Worm (Caenorhabditis elegans) whole organism, L4 larva: ENCODE data around the gene T28C6.7.

Source experiments
- F10B5.3 ChIP-seq: sonication (generic microtip); optimal IDR thresholded peaks from 2 replicates; lab custom pipeline; 2016; ENCODE audit warnings: mild to moderate bottlenecking, missing genetic modification characterization, missing compliant biosample characterization
- F26F4.8 ChIP-seq: fragments of 200-800 bp; sonication (Bioruptor generic); conservative IDR thresholded peaks from 2 replicates; pipeline ENCODE4 v1.3.6; 2022; ENCODE audit warnings: missing genetic modification characterization, missing compliant biosample characterization
- F37D6.2 ChIP-seq: sonication (generic microtip); optimal IDR thresholded peaks from 2 replicates; lab custom pipeline; 2016; ENCODE audit warnings: mild to moderate bottlenecking, missing genetic modification characterization, missing compliant biosample characterization
- F44E2.7 ChIP-seq: fragments of 200-800 bp; sonication (Bioruptor generic); IDR thresholded peaks from 2 replicates; pipeline ENCODE4 v2.1.2; 2022; ENCODE audit warnings: missing genetic modification characterization, missing compliant biosample characterization
- F49E8.2 ChIP-seq: sonication (generic microtip); optimal IDR thresholded peaks from 2 replicates; lab custom pipeline; 2016; ENCODE audit warnings: missing compliant biosample characterization, mild to moderate bottlenecking, missing genetic modification characterization, borderline replicate concordance
- T26A8.4 ChIP-seq: fragments of 200-800 bp; sonication (Bioruptor generic); IDR thresholded peaks from 2 replicates; pipeline ENCODE4 v1.3.6; 2022; ENCODE audit warnings: missing genetic modification characterization, missing compliant biosample characterization
- Y105C5A.15 ChIP-seq: fragments of 200-800 bp; sonication (Bioruptor generic); IDR thresholded peaks from 2 replicates; pipeline ENCODE4 v1.3.6; 2022; ENCODE audit warnings: missing genetic modification characterization, missing compliant biosample characterization
- ZK546.5 ChIP-seq, 2 experiments: sonication (generic microtip); optimal IDR thresholded peaks; 2 replicates each; lab custom pipeline; 2017; ENCODE audit warnings: missing biosample characterization in 2 of 2, missing genetic modification characterization in 2 of 2
- aha-1 ChIP-seq: fragments of 150-350 bp; peaks from one replicate; lab custom pipeline; 2014; ENCODE audit warnings: missing biosample characterization, missing genetic modification characterization
- ama-1 ChIP-seq: fragments of 150-350 bp; optimal IDR thresholded peaks from 2 replicates; lab custom pipeline; 2014; ENCODE audit warnings: inconsistent platforms, mixed read lengths
- attf-4 ChIP-seq: sonication (generic microtip); optimal IDR thresholded peaks from 3 replicates; lab custom pipeline; 2017; ENCODE audit warnings: missing biosample characterization, missing genetic modification characterization
- ceh-20 ChIP-seq: fragments of 200-800 bp; sonication (Bioruptor generic); IDR thresholded peaks from 2 replicates; pipeline ENCODE4 v1.3.6; 2022; ENCODE audit warnings: missing genetic modification reagents, missing genetic modification characterization, missing compliant biosample characterization
- ceh-28 ChIP-seq: fragments of 150-350 bp; optimal IDR thresholded peaks from 2 replicates; lab custom pipeline; 2014; ENCODE audit warnings: missing biosample characterization, missing genetic modification reagents, missing genetic modification characterization
- ceh-32 ChIP-seq: sonication (generic microtip); optimal IDR thresholded peaks from 2 replicates; lab custom pipeline; 2016; ENCODE audit warnings: mild to moderate bottlenecking, missing genetic modification characterization, missing compliant biosample characterization; ENCODE audit not compliant: poor library complexity
- ces-1 ChIP-seq: fragments of 150-350 bp; sonication (generic microtip); optimal IDR thresholded peaks from 4 replicates; lab custom pipeline; 2014; ENCODE audit warnings: missing biosample characterization, missing genetic modification reagents, missing genetic modification characterization
- cey-2 ChIP-seq: sonication (generic microtip); optimal IDR thresholded peaks from 3 replicates; lab custom pipeline; 2017; ENCODE audit warnings: missing genetic modification characterization, mild to moderate bottlenecking, missing compliant biosample characterization, antibody characterized with exemption, borderline replicate concordance; ENCODE audit not compliant: insufficient read depth
- hlh-11 ChIP-seq: fragments of 200-800 bp; sonication (Bioruptor generic); optimal IDR thresholded peaks from 2 replicates; lab custom pipeline; 2018; ENCODE audit warnings: mild to moderate bottlenecking, missing genetic modification characterization, missing compliant biosample characterization
- lim-7 ChIP-seq: fragments of 200-800 bp; sonication (Bioruptor generic); IDR thresholded peaks from 2 replicates; pipeline ENCODE4 v1.3.6; 2022; ENCODE audit warnings: missing genetic modification characterization, missing compliant biosample characterization
- lin-15B ChIP-seq: fragments of 150-350 bp; sonication (generic microtip); optimal IDR thresholded peaks from 3 replicates; lab custom pipeline; 2014; ENCODE audit warnings: missing biosample characterization, missing genetic modification characterization
- lin-38 ChIP-seq: fragments of 200-800 bp; sonication (Bioruptor generic); IDR thresholded peaks from 2 replicates; pipeline ENCODE4 v1.3.6; 2022; ENCODE audit warnings: missing genetic modification reagents, missing genetic modification characterization, missing compliant biosample characterization
- lir-3 ChIP-seq: sonication (generic microtip); optimal IDR thresholded peaks from 2 replicates; lab custom pipeline; 2016; ENCODE audit warnings: mild to moderate bottlenecking, missing genetic modification characterization, missing compliant biosample characterization
- lsy-2 ChIP-seq, 2 experiments: fragments of 150-350 bp in 1 of 2; sonication (generic microtip) in 1 of 2; optimal IDR thresholded peaks; 2 replicates each; lab custom pipeline; 2014 to 2017; ENCODE audit warnings: missing biosample characterization in 2 of 2, missing genetic modification characterization in 2 of 2
- madf-9 ChIP-seq: fragments of 200-800 bp; sonication (Bioruptor generic); conservative IDR thresholded peaks from 2 replicates; pipeline ENCODE4 v1.3.6; 2022; ENCODE audit warnings: missing genetic modification reagents, missing genetic modification characterization, missing compliant biosample characterization
- mdl-1 ChIP-seq, 2 experiments: fragments of 150-350 bp in 1 of 2; sonication (generic microtip) in 1 of 2; optimal IDR thresholded peaks; 2 replicates each; lab custom pipeline; 2014 to 2017; ENCODE audit warnings: missing biosample characterization in 2 of 2, missing genetic modification characterization in 2 of 2
- mdt-29 ChIP-seq: fragments of 200-800 bp; sonication (Bioruptor generic); IDR thresholded peaks from 2 replicates; pipeline ENCODE4 v1.3.6; 2022; ENCODE audit warnings: missing genetic modification reagents, missing genetic modification characterization, missing compliant biosample characterization
- mep-1 ChIP-seq: fragments of 150-350 bp; sonication (generic microtip); optimal IDR thresholded peaks from 3 replicates; lab custom pipeline; 2014; ENCODE audit warnings: missing biosample characterization, missing genetic modification characterization
- mes-2 ChIP-seq: sonication (generic microtip); optimal IDR thresholded peaks from 2 replicates; lab custom pipeline; 2016; ENCODE audit warnings: missing genotype, mild to moderate bottlenecking, missing genetic modification characterization, missing compliant biosample characterization; ENCODE audit not compliant: poor library complexity, severe bottlenecking
- mxl-3 ChIP-seq: fragments of 200-800 bp; sonication (Bioruptor generic); optimal IDR thresholded peaks from 2 replicates; lab custom pipeline; 2018; ENCODE audit warnings: mild to moderate bottlenecking, missing genetic modification characterization, missing compliant biosample characterization
- nhr-10 ChIP-seq: fragments of 150-350 bp; optimal IDR thresholded peaks from 2 replicates; lab custom pipeline; 2014; ENCODE audit warnings: missing biosample characterization, missing genetic modification characterization
- nhr-111 ChIP-seq: fragments of 200-800 bp; sonication (Bioruptor generic); optimal IDR thresholded peaks from 2 replicates; lab custom pipeline; 2018; ENCODE audit warnings: mild to moderate bottlenecking, missing genetic modification characterization, missing compliant biosample characterization
- nhr-237 ChIP-seq: sonication (generic microtip); optimal IDR thresholded peaks from 2 replicates; lab custom pipeline; 2017; ENCODE audit warnings: missing biosample characterization, missing genetic modification characterization
- nhr-28 ChIP-seq: fragments of 150-350 bp; optimal IDR thresholded peaks from 2 replicates; lab custom pipeline; 2014; ENCODE audit warnings: missing biosample characterization, missing genetic modification characterization
- nhr-42 ChIP-seq: fragments of 200-800 bp; sonication (Bioruptor generic); IDR thresholded peaks from 2 replicates; pipeline ENCODE4 v1.3.6; 2022; ENCODE audit warnings: missing genetic modification characterization, missing compliant biosample characterization
- nhr-6 ChIP-seq: fragments of 150-350 bp; optimal IDR thresholded peaks from 2 replicates; lab custom pipeline; 2014; ENCODE audit warnings: missing biosample characterization, missing genetic modification characterization
- nhr-77 ChIP-seq: fragments of 150-350 bp; optimal IDR thresholded peaks from 2 replicates; lab custom pipeline; 2014; ENCODE audit warnings: missing biosample characterization, missing genetic modification characterization
- saeg-2 ChIP-seq: fragments of 200-800 bp; sonication (Bioruptor generic); IDR thresholded peaks from 2 replicates; pipeline ENCODE4 v1.3.6; 2022; ENCODE audit warnings: missing genetic modification reagents, missing genetic modification characterization, missing compliant biosample characterization
- snpc-1.2 ChIP-seq: fragments of 200-800 bp; sonication (Bioruptor generic); IDR thresholded peaks from 2 replicates; pipeline ENCODE4 v1.3.6; 2022; ENCODE audit warnings: missing genetic modification reagents, missing genetic modification characterization, missing compliant biosample characterization
- tra-1 ChIP-seq: fragments of 200-800 bp; sonication (Bioruptor generic); IDR thresholded peaks from 2 replicates; pipeline ENCODE4 v1.3.6; 2022; ENCODE audit warnings: missing genetic modification reagents, missing genetic modification characterization, missing compliant biosample characterization
- unc-62 ChIP-seq, 3 experiments: fragments of 150-350 bp in 1 of 3; sonication (generic microtip); optimal IDR thresholded peaks in 2 of 3; peaks in 1 of 3; 1 replicate in 1 of 3; 2 replicates in 2 of 3; lab custom pipeline; 2014 to 2017; ENCODE audit warnings: missing biosample characterization in 3 of 3, missing genetic modification characterization in 3 of 3, missing genetic modification reagents in 3 of 3, missing genotype in 1 of 3
- zfp-3 ChIP-seq: fragments of 200-800 bp; sonication (Bioruptor generic); conservative IDR thresholded peaks from 2 replicates; pipeline ENCODE4 v1.3.6; 2022; ENCODE audit warnings: missing genetic modification reagents, missing genetic modification characterization, missing compliant biosample characterization
- ztf-11 ChIP-seq: fragments of 150-350 bp; optimal IDR thresholded peaks from 2 replicates; lab custom pipeline; 2014; ENCODE audit warnings: missing biosample characterization, missing genetic modification characterization

T28C6.7 gene

DNA sequence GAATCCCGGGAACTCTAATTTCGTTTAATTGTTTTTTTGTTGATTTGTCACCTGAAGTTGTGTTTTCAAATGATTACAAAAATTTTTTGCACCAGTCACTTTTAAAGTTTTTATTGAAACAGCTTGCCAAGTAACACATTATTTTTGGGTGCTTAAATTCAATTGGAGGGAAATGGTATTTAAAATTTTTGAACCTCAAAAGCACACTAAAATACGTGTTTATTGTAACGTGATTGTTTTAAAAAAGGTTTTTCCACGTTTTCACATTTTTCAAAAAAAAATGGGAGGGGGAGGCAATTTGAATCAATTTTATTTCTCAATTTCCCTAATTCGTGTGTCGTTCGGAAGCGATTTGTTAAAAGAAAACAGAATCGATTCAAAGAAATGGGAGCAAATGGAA is 6.5 kb upstream of the T28C6.7 start, which contains the start of gene T28C6.5:
TSS of gene T28C6.5 (plus strand) at position 301 of the 400 bp plus-strand sequence.
- TF ChIP-seq F49E8.2 (tag; lab: Kevin White, UChicago) (no peak), F10B5.3 (tag; lab: Kevin White, UChicago) (no peak), tra-1 (GFP tag; lab: Robert Waterston, UW) (no peak), nhr-111 (no peak), hlh-11 (tag; lab: Kevin White, UChicago) (no peak), madf-9 (GFP tag; lab: Robert Waterston, UW) (no peak), attf-4 (tag; lab: Kevin White, UChicago) (no peak), lim-7 (GFP tag; lab: Robert Waterston, UW) (no peak), nhr-42 (no peak), F26F4.8 (GFP tag; lab: Robert Waterston, UW) (no peak), F37D6.2 (tag; lab: Kevin White, UChicago) (no peak), aha-1 (tag; lab: Kevin White, UChicago) (no peak), mes-2 (tag; lab: Kevin White, UChicago) (no peak), ceh-32 (tag; lab: Kevin White, UChicago) (no peak), nhr-10 (tag; lab: Kevin White, UChicago) (no peak), ces-1 (GFP tag; lab: Kevin White, UChicago) (no peak), saeg-2 (GFP tag; lab: Robert Waterston, UW) (no peak), mxl-3 (GFP tag; lab: Kevin White, UChicago) (no peak), nhr-77 (tag; lab: Kevin White, UChicago) (no peak), ceh-20 (GFP tag; lab: Robert Waterston, UW) (no peak)
- TF ChIP-seq, all 104 proteins: peak for 0

ce11 chrIV:8822598-8822997 is 5.0 kb upstream of the T28C6.7 start:
- TF ChIP-seq lin-38 (GFP tag; lab: Robert Waterston, UW) = no peak
- TF ChIP-seq mep-1 = peak; percentile 7
- 0 out of 2 replicates have a peak, but pooled peaks have one; percentile 31 for TF ChIP-seq Y105C5A.15 (GFP tag; lab: Robert Waterston, UW)
- TF ChIP-seq ztf-11 (tag; lab: Kevin White, UChicago) = no peak
- no peak for TF ChIP-seq lin-15B (tag; lab: Kevin White, UChicago)
- no peak for TF ChIP-seq ceh-28
- TF ChIP-seq nhr-6 (tag; lab: Kevin White, UChicago) = no peak
- TF ChIP-seq ama-1 (lab: Kevin White, UChicago) = peak; percentile 43
- TF ChIP-seq nhr-237 = peak; percentile 40
- peak; percentile 53 for TF ChIP-seq nhr-10 (tag; lab: Kevin White, UChicago)
- TF ChIP-seq nhr-28 (tag; lab: Kevin White, UChicago) = peak; percentile 12
- no peak for TF ChIP-seq ZK546.5 (tag; optimal IDR thresholded peaks at IDR 0.05; lab: Kevin White, UChicago)
- no peak for TF ChIP-seq snpc-1.2 (GFP tag; lab: Robert Waterston, UW)
- TF ChIP-seq zfp-3 (GFP tag; lab: Robert Waterston, UW) = no peak
- no peak for TF ChIP-seq ces-1 (GFP tag; lab: Kevin White, UChicago)
- peak; percentile 88 for TF ChIP-seq T26A8.4 (GFP tag; lab: Robert Waterston, UW)
- TF ChIP-seq, all 104 proteins: peak for 7

ce11 chrIV:8824145-8824833 is 3.3 kb upstream of the T28C6.7 start, which contains the start of the genes col-117 and col-3:
col-117 (minus strand) TSS chrIV:8824195.
col-3 (plus strand) TSS chrIV:8824783.
- peak; percentile 51 for TF ChIP-seq mxl-3 (GFP tag; lab: Kevin White, UChicago)
- TF ChIP-seq ztf-11 (tag; lab: Kevin White, UChicago) = no peak
- TF ChIP-seq madf-9 (GFP tag; lab: Robert Waterston, UW) = no peak
- TF ChIP-seq nhr-237 = no peak
- TF ChIP-seq lir-3 (tag; lab: Kevin White, UChicago) = no peak
- peak in 1 of 2 experiments; percentile 10 for TF ChIP-seq lsy-2 (tag; optimal IDR thresholded peaks at IDR 0.05; lab: Kevin White, UChicago)
- TF ChIP-seq zfp-3 (GFP tag; lab: Robert Waterston, UW) = no peak
- no peak for TF ChIP-seq nhr-10 (tag; lab: Kevin White, UChicago)
- TF ChIP-seq snpc-1.2 (GFP tag; lab: Robert Waterston, UW) = no peak
- no peak for TF ChIP-seq F44E2.7
- no peak for TF ChIP-seq T26A8.4 (GFP tag; lab: Robert Waterston, UW)
- TF ChIP-seq hlh-11 (tag; lab: Kevin White, UChicago) = peak; percentile 17
- peak in 1 of 2 experiments; percentile 30 for TF ChIP-seq mdl-1 (tag; optimal IDR thresholded peaks at IDR 0.05; lab: Kevin White, UChicago)
- TF ChIP-seq mdt-29 = no peak
- TF ChIP-seq nhr-28 (tag; lab: Kevin White, UChicago) = peak; percentile 36
- no peak for TF ChIP-seq saeg-2 (GFP tag; lab: Robert Waterston, UW)
- no peak for TF ChIP-seq cey-2 (tag; lab: Kevin White, UChicago)
- TF ChIP-seq unc-62 (GFP tag; optimal IDR thresholded peaks at IDR 0.05 in 1 of 2; lab: Kevin White, UChicago) = peak in 1 of 2 experiments; percentile 2
- TF ChIP-seq unc-62 (tag; optimal IDR thresholded peaks at IDR 0.05; lab: Kevin White, UChicago) = no peak
